Fruit fly (Drosophila melanogaster) whole organism, pupa: ENCODE results near the gene Wnk.

Experiments used
- CG10348 ChIP-seq: fragments of 200-800 bp; sonication (Bioruptor generic); IDR thresholded peaks from 2 replicates; pipeline ENCODE4 v1.3.6; 2022; ENCODE audit warnings: missing biosample characterization, missing genetic modification characterization
- CG12605 ChIP-seq: fragments of 200-800 bp; sonication (Bioruptor generic); IDR thresholded peaks from 2 replicates; pipeline ENCODE4 v1.3.6; 2022; ENCODE audit warnings: missing biosample characterization, missing genetic modification characterization
- CG13204 ChIP-seq: fragments of 200-800 bp; sonication (Bioruptor generic); optimal IDR thresholded peaks from 2 replicates; lab custom pipeline; 2018; ENCODE audit warnings: missing biosample characterization, mild to moderate bottlenecking, missing genetic modification characterization, moderate library complexity
- CG15710 ChIP-seq: fragments of 200-800 bp; sonication (Bioruptor generic); optimal IDR thresholded peaks from 2 replicates; lab custom pipeline; 2018; ENCODE audit warnings: missing biosample characterization, mild to moderate bottlenecking, missing genetic modification characterization, moderate library complexity
- CG34367 ChIP-seq: fragments of 200-800 bp; sonication (Bioruptor generic); optimal IDR thresholded peaks from 2 replicates; lab custom pipeline; 2018; ENCODE audit warnings: missing biosample characterization, mild to moderate bottlenecking, missing genetic modification characterization
- CG4496 ChIP-seq: fragments of 200-800 bp; sonication (Bioruptor generic); IDR thresholded peaks from 3 replicates; pipeline ENCODE4 v1.3.6; 2022; ENCODE audit warnings: missing biosample characterization, missing genetic modification characterization
- CG8159 ChIP-seq: fragments of 200-800 bp; sonication (Bioruptor generic); optimal IDR thresholded peaks from 3 replicates; lab custom pipeline; 2018; ENCODE audit warnings: missing biosample characterization, mild to moderate bottlenecking, missing genetic modification characterization, moderate library complexity
- D1 ChIP-seq: fragments of 200-800 bp; sonication (Bioruptor generic); optimal IDR thresholded peaks from 2 replicates; lab custom pipeline; 2018; ENCODE audit warnings: missing biosample characterization, mild to moderate bottlenecking, missing genetic modification characterization, moderate library complexity
- EcR ChIP-seq: fragments of 200-800 bp; sonication (Bioruptor generic); optimal IDR thresholded peaks from 3 replicates; lab custom pipeline; 2019; ENCODE audit warnings: missing biosample characterization, missing genetic modification characterization, mild to moderate bottlenecking, moderate library complexity, missing genetic modification reagents
- Ets98B ChIP-seq: fragments of 200-800 bp; sonication (Bioruptor generic); IDR thresholded peaks from 2 replicates; pipeline ENCODE4 v1.3.6; 2022; ENCODE audit warnings: missing biosample characterization, missing genetic modification characterization
- Snoo ChIP-seq: fragments of 200-800 bp; sonication (Bioruptor generic); optimal IDR thresholded peaks from 3 replicates; lab custom pipeline; 2017; ENCODE audit warnings: missing biosample characterization, mild to moderate bottlenecking, missing genetic modification characterization, inconsistent platforms
- gl ChIP-seq: fragments of 200-800 bp; sonication (Bioruptor generic); optimal IDR thresholded peaks from 2 replicates; lab custom pipeline; 2018; ENCODE audit warnings: missing biosample characterization, mild to moderate bottlenecking, missing genetic modification characterization

dm6 chr3L:21565126-21565525, 10.4 kb upstream of the Wnk start, which contains the start of gene CG7634:
- TF ChIP-seq CG12605 (GFP tag; lab: Robert Waterston, UW) (no peak), gl (no peak), EcR (no peak), D1 (tag; lab: Kevin White, UChicago) (no peak), CG10348 (GFP tag; lab: Robert Waterston, UW) (no peak), CG13204 (GFP tag; lab: Kevin White, UChicago) (no peak), Ets98B (GFP tag; lab: Robert Waterston, UW) (no peak), CG34367 (tag; lab: Kevin White, UChicago) (no peak), CG8159 (no peak), Snoo (tag; lab: Kevin White, UChicago) (no peak), CG15710 (tag; lab: Kevin White, UChicago) (no peak), CG4496 (no peak)
